Fruit fly (Drosophila melanogaster) Kc167 (cell line): ENCODE results near the gene His3.3A.

Source experiments
- Myc ChIP-seq: fragments of >200 bp; optimal IDR thresholded peaks from 2 replicates; lab custom pipeline; 2017; ENCODE audit warnings: missing external identifiers
- Sin3A ChIP-seq: fragments of >200 bp; optimal IDR thresholded peaks from 2 replicates; lab custom pipeline; 2018; ENCODE audit warnings: missing external identifiers
- h ChIP-seq: fragments of >200 bp; optimal IDR thresholded peaks from 3 replicates; lab custom pipeline; 2018; ENCODE audit warnings: missing external identifiers
- insv ChIP-seq: fragments of >200 bp; optimal IDR thresholded peaks from 3 replicates; lab custom pipeline; 2018; ENCODE audit warnings: missing external identifiers
- psq ChIP-seq: fragments of >200 bp; optimal IDR thresholded peaks from 2 replicates; lab custom pipeline; 2017; ENCODE audit warnings: missing external identifiers
- ttk ChIP-seq: sonication (Bioruptor generic); optimal IDR thresholded peaks from 2 replicates; lab custom pipeline; 2017; ENCODE audit warnings: missing external identifiers

- no peak for TF ChIP-seq insv
- TF ChIP-seq Myc (lab: Kevin White, UChicago) = no peak
- no peak for TF ChIP-seq Sin3A (lab: Kevin White, UChicago)
- TF ChIP-seq psq (lab: Kevin White, UChicago) = no peak
- no peak for TF ChIP-seq ttk
- TF ChIP-seq h (lab: Kevin White, UChicago) = no peak
These were observed 38.3 kb downstream of the His3.3A start, which contains the start of gene Pgant5 for dm6 chr2L:5092992-5093695.
